Worm (Caenorhabditis elegans) whole organism, L3 larva: ENCODE measurements around the gene F36A4.4.

Experiments used
- ZK546.5 ChIP-seq: sonication (generic microtip); optimal IDR thresholded peaks from 2 replicates; lab custom pipeline; 2017; ENCODE audit warnings: missing biosample characterization, missing genetic modification characterization
- aly-2 ChIP-seq: fragments of 150-350 bp; optimal IDR thresholded peaks from 2 replicates; lab custom pipeline; 2014; ENCODE audit warnings: missing biosample characterization, missing genetic modification characterization
- ama-1 ChIP-seq: fragments of 150-350 bp; optimal IDR thresholded peaks from 2 replicates; lab custom pipeline; 2018
- ceh-28 ChIP-seq: fragments of 150-350 bp; optimal IDR thresholded peaks from 2 replicates; lab custom pipeline; 2014; ENCODE audit warnings: missing biosample characterization, missing genetic modification reagents, missing genetic modification characterization
- ceh-82 ChIP-seq: fragments of 150-350 bp; optimal IDR thresholded peaks from 2 replicates; lab custom pipeline; 2014; ENCODE audit warnings: missing biosample characterization, missing genetic modification characterization
- ceh-9 ChIP-seq: sonication (generic microtip); optimal IDR thresholded peaks from 2 replicates; lab custom pipeline; 2018; ENCODE audit warnings: missing biosample characterization, missing genetic modification characterization
- daf-12 ChIP-seq: fragments of 150-350 bp; optimal IDR thresholded peaks from 2 replicates; lab custom pipeline; 2014; ENCODE audit warnings: missing biosample characterization, missing genetic modification reagents, missing genetic modification characterization
- egl-27 ChIP-seq: sonication (generic microtip); optimal IDR thresholded peaks from 4 replicates; lab custom pipeline; 2017; ENCODE audit warnings: missing biosample characterization, missing genetic modification reagents, missing genetic modification characterization
- egl-5 ChIP-seq: fragments of 150-350 bp; optimal IDR thresholded peaks from 2 replicates; lab custom pipeline; 2017; ENCODE audit warnings: missing biosample characterization, missing genetic modification reagents, missing genetic modification characterization, inconsistent platforms
- elt-1 ChIP-seq: fragments of 150-350 bp; optimal IDR thresholded peaks from 2 replicates; lab custom pipeline; 2014; ENCODE audit warnings: missing biosample characterization, missing genetic modification characterization
- elt-2 ChIP-seq: sonication (generic microtip); optimal IDR thresholded peaks from 2 replicates; lab custom pipeline; 2016; ENCODE audit warnings: missing genetic modification reagents, mild to moderate bottlenecking, missing genetic modification characterization, missing compliant biosample characterization
- fkh-10 ChIP-seq: sonication (generic microtip); optimal IDR thresholded peaks from 2 replicates; lab custom pipeline; 2017; ENCODE audit warnings: missing biosample characterization, missing genetic modification reagents, missing genetic modification characterization
- fkh-2 ChIP-seq: fragments of 150-350 bp; optimal IDR thresholded peaks from 2 replicates; lab custom pipeline; 2014; ENCODE audit warnings: missing biosample characterization, missing genetic modification reagents, missing genetic modification characterization
- fos-1 ChIP-seq: fragments of 150-350 bp; optimal IDR thresholded peaks from 2 replicates; lab custom pipeline; 2014; ENCODE audit warnings: missing biosample characterization, missing genetic modification characterization
- hmg-11 ChIP-seq: sonication (generic microtip); optimal IDR thresholded peaks from 2 replicates; lab custom pipeline; 2016; ENCODE audit warnings: missing genetic modification characterization, missing compliant biosample characterization
- jun-1 ChIP-seq: fragments of 150-350 bp; optimal IDR thresholded peaks from 2 replicates; lab custom pipeline; 2014; ENCODE audit warnings: missing biosample characterization, missing genetic modification reagents, missing genetic modification characterization
- lin-39 ChIP-seq: fragments of 150-350 bp; optimal IDR thresholded peaks from 2 replicates; lab custom pipeline; 2018; ENCODE audit warnings: missing biosample characterization, missing genetic modification reagents, missing genetic modification characterization
- mdl-1 ChIP-seq: fragments of 150-350 bp; optimal IDR thresholded peaks from 2 replicates; lab custom pipeline; 2014; ENCODE audit warnings: missing biosample characterization, missing genetic modification characterization
- nfya-1 ChIP-seq: sonication (generic microtip); optimal IDR thresholded peaks from 2 replicates; lab custom pipeline; 2017; ENCODE audit warnings: missing genetic modification characterization, mild to moderate bottlenecking, missing compliant biosample characterization, antibody characterized with exemption, moderate library complexity; ENCODE audit not compliant: insufficient read depth
- nhr-23 ChIP-seq: fragments of 150-350 bp; optimal IDR thresholded peaks from 2 replicates; lab custom pipeline; 2014; ENCODE audit warnings: missing biosample characterization, missing genetic modification reagents, missing genetic modification characterization
- nhr-237 ChIP-seq: fragments of 150-350 bp; optimal IDR thresholded peaks from 2 replicates; lab custom pipeline; 2014; ENCODE audit warnings: missing biosample characterization, missing genetic modification characterization
- nhr-25 ChIP-seq: sonication (generic microtip); optimal IDR thresholded peaks from 2 replicates; lab custom pipeline; 2017; ENCODE audit warnings: missing biosample characterization, missing genetic modification characterization
- nhr-28 ChIP-seq: fragments of 150-350 bp; optimal IDR thresholded peaks from 2 replicates; lab custom pipeline; 2014; ENCODE audit warnings: missing biosample characterization, missing genetic modification characterization
- nhr-43 ChIP-seq: sonication (generic microtip); optimal IDR thresholded peaks from 2 replicates; lab custom pipeline; 2016; ENCODE audit warnings: mild to moderate bottlenecking, missing genetic modification characterization, missing compliant biosample characterization; ENCODE audit not compliant: poor library complexity, severe bottlenecking
- nhr-67 ChIP-seq: fragments of 150-350 bp; optimal IDR thresholded peaks from 2 replicates; lab custom pipeline; 2014; ENCODE audit warnings: missing biosample characterization, missing genetic modification characterization
- nhr-77 ChIP-seq: fragments of 150-350 bp; optimal IDR thresholded peaks from 2 replicates; lab custom pipeline; 2014; ENCODE audit warnings: missing biosample characterization, missing genetic modification characterization
- pha-4 ChIP-seq: fragments of 150-350 bp; optimal IDR thresholded peaks from 2 replicates; lab custom pipeline; 2014; ENCODE audit warnings: missing biosample characterization, missing genetic modification reagents, missing genetic modification characterization
- pqm-1 ChIP-seq: fragments of 150-350 bp; optimal IDR thresholded peaks from 2 replicates; lab custom pipeline; 2017; ENCODE audit warnings: missing biosample characterization, missing genetic modification characterization, inconsistent platforms
- sea-2 ChIP-seq: fragments of 150-350 bp; sonication (generic microtip); optimal IDR thresholded peaks from 4 replicates; lab custom pipeline; 2014; ENCODE audit warnings: missing biosample characterization, missing genetic modification reagents, missing genetic modification characterization
- snpc-4 ChIP-seq: fragments of 150-350 bp; optimal IDR thresholded peaks from 2 replicates; lab custom pipeline; 2014; ENCODE audit warnings: missing biosample characterization, missing genetic modification characterization
- tbx-2 ChIP-seq: sonication (generic microtip); optimal IDR thresholded peaks from 2 replicates; lab custom pipeline; 2016; ENCODE audit warnings: mild to moderate bottlenecking, missing genetic modification characterization, missing compliant biosample characterization
- unc-39 ChIP-seq: sonication (generic microtip); optimal IDR thresholded peaks from 4 replicates; lab custom pipeline; 2017; ENCODE audit warnings: missing biosample characterization, missing genetic modification characterization
- zag-1 ChIP-seq: fragments of 150-350 bp; optimal IDR thresholded peaks from 2 replicates; lab custom pipeline; 2014; ENCODE audit warnings: missing biosample characterization, missing genetic modification characterization
- ztf-4 ChIP-seq: fragments of 150-350 bp; optimal IDR thresholded peaks from 2 replicates; lab custom pipeline; 2014; ENCODE audit warnings: missing biosample characterization, missing genetic modification characterization

Gene F36A4.4

DNA sequence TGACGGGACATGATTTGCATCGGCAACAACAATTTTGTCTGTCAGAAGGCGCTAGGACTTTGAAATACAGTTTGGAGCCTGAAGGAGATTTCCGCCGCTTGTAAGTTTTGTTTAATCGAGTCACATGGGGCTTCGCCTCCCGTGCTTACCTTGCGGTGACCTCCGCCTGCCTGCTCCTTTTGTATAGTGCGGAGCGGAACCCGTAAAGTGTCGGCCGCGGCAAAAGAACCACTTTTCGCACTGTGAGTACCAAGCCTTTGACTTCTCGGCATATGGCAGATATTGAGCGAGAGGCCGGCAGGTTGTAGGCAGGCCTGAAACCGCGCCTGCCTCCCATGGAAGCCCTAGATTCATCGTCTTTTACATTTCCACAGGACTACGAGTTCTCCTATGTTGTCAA is 1.5 kb upstream of the F36A4.4 start:
- no peak for TF ChIP-seq ceh-82 (tag; lab: Kevin White, UChicago)
- no peak for TF ChIP-seq snpc-4 (tag; lab: Kevin White, UChicago)
- no peak for TF ChIP-seq nhr-25 (tag; lab: Kevin White, UChicago)
- TF ChIP-seq, all 47 proteins: peak for 0

DNA sequence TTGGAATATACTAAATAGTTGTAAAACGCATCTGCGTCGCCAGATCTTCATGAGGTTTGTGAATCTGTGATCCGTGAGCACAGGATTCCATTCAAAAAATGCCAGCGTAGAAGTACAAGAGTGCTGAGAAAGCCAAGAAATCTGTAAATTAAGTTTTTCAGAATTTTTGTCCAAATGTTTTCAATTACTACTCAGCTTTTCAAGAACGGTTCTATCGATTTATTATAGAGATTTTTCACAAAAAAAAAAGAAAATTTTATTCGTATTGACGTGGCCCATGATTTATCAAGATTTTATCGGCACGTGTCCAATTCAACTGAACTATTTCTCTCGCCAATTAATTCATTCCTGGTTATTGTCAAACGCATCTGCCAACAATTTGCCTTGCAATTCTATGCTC is 1.9 kb downstream of the F36A4.4 start, which contains the start of gene F36A4.3:
Gene F36A4.3 (plus strand): TSS at position 301 of the 400 bp plus-strand sequence.
- TF ChIP-seq nhr-28 (tag; lab: Kevin White, UChicago) (no peak), sea-2 (GFP tag; lab: Kevin White, UChicago) (no peak), pha-4 (tag; lab: Kevin White, UChicago) (no peak), aly-2 (no peak), fkh-2 (tag; lab: Kevin White, UChicago) (no peak), elt-2 (tag; lab: Kevin White, UChicago) (no peak), nhr-67 (tag; lab: Kevin White, UChicago) (no peak), zag-1 (no peak)

ce11 chrIV:4270925-4271324 is 3.5 kb downstream of the F36A4.4 start, which contains the start of gene F36A4.2:
Gene F36A4.2 (plus strand): TSS chrIV:4271225.
- no peak for TF ChIP-seq elt-1
- TF ChIP-seq aly-2 = no peak
- no peak for TF ChIP-seq nhr-23 (tag; lab: Kevin White, UChicago)
- TF ChIP-seq unc-39 (tag; lab: Kevin White, UChicago) = no peak
- TF ChIP-seq snpc-4 (tag; lab: Kevin White, UChicago) = no peak
- no peak for TF ChIP-seq pqm-1 (tag; lab: Kevin White, UChicago)
- no peak for TF ChIP-seq fos-1 (tag; lab: Kevin White, UChicago)
- no peak for TF ChIP-seq nhr-43 (tag; lab: Kevin White, UChicago)
- TF ChIP-seq ceh-9 = no peak
- no peak for TF ChIP-seq nhr-237 (tag; lab: Kevin White, UChicago)
- no peak for TF ChIP-seq egl-5 (tag; lab: Kevin White, UChicago)
- no peak for TF ChIP-seq fkh-10 (GFP tag; lab: Kevin White, UChicago)
- TF ChIP-seq nfya-1 (tag; lab: Kevin White, UChicago) = no peak
- no peak for TF ChIP-seq ztf-4 (tag; lab: Kevin White, UChicago)
- no peak for TF ChIP-seq egl-27
- no peak for TF ChIP-seq ceh-28 (tag; lab: Kevin White, UChicago)
- TF ChIP-seq mdl-1 (tag; lab: Kevin White, UChicago) = no peak
- no peak for TF ChIP-seq ceh-82 (tag; lab: Kevin White, UChicago)
- no peak for TF ChIP-seq pha-4 (tag; lab: Kevin White, UChicago)
- TF ChIP-seq nhr-77 (tag; lab: Kevin White, UChicago) = no peak

ce11 chrIV:4272167-4272566 is 4.7 kb downstream of the F36A4.4 start, which contains the start of gene F36A4.1:
Gene F36A4.1 (plus strand): TSS chrIV:4272467.
- TF ChIP-seq ama-1 (lab: Kevin White, UChicago) (no peak), hmg-11 (tag; lab: Kevin White, UChicago) (no peak), nfya-1 (tag; lab: Kevin White, UChicago) (no peak), fkh-10 (GFP tag; lab: Kevin White, UChicago) (no peak), ZK546.5 (tag; lab: Kevin White, UChicago) (no peak), zag-1 (no peak), egl-5 (tag; lab: Kevin White, UChicago) (no peak), ceh-9 (no peak), nhr-28 (tag; lab: Kevin White, UChicago) (no peak), fkh-2 (tag; lab: Kevin White, UChicago) (no peak), nhr-23 (tag; lab: Kevin White, UChicago) (no peak), nhr-67 (tag; lab: Kevin White, UChicago) (no peak), nhr-25 (tag; lab: Kevin White, UChicago) (no peak), tbx-2 (tag; lab: Kevin White, UChicago) (no peak), mdl-1 (tag; lab: Kevin White, UChicago) (no peak), jun-1 (tag; lab: Kevin White, UChicago) (no peak), elt-2 (tag; lab: Kevin White, UChicago) (no peak), lin-39 (tag; lab: Kevin White, UChicago) (no peak), sea-2 (GFP tag; lab: Kevin White, UChicago) (no peak), daf-12 (tag; lab: Kevin White, UChicago) (no peak)
- TF ChIP-seq, all 47 proteins: peak for 0
